Fruit fly (Drosophila melanogaster): ENCODE results near the gene lmgA.

The lmgA gene

dm6 chr2L:8528951-8529430, 573 bp upstream of the lmgA start, which contains the start of gene CG17834 (continued):
- no peak for TF ChIP-seq Jra (GFP tag; optimal IDR thresholded peaks at IDR 0.05)
- TF ChIP-seq dl (GFP tag; optimal IDR thresholded peaks at IDR 0.05; ENCODE audit: insufficient read depth in 1 of 2, partially characterized antibody in 2 of 2) = no peak
- TF ChIP-seq Vsx2 (GFP tag; optimal IDR thresholded peaks at IDR 0.05; ENCODE audit: partially characterized antibody) = peak; percentile 74
- no peak for TF ChIP-seq brk (GFP tag; optimal IDR thresholded peaks at IDR 0.05)
- TF ChIP-seq usp (GFP tag; optimal IDR thresholded peaks at IDR 0.05) = no peak
- no peak for TF ChIP-seq Mio (GFP tag; optimal IDR thresholded peaks at IDR 0.05)
- no peak for TF ChIP-seq dsf (GFP tag; optimal IDR thresholded peaks at IDR 0.05; ENCODE audit: borderline replicate concordance)
- TF ChIP-seq sage (GFP tag; optimal IDR thresholded peaks at IDR 0.05) = no peak
- TF ChIP-seq ey (GFP tag; optimal IDR thresholded peaks at IDR 0.05) = no peak
- no peak for TF ChIP-seq pan (optimal IDR thresholded peaks at IDR 0.05)

- no peak for TF ChIP-seq woc (GFP tag; optimal IDR thresholded peaks at IDR 0.05)
- no peak for TF ChIP-seq sage (GFP tag; optimal IDR thresholded peaks at IDR 0.05)
- no peak for TF ChIP-seq tai (GFP tag; optimal IDR thresholded peaks at IDR 0.05)
- TF ChIP-seq rgr (GFP tag; optimal IDR thresholded peaks at IDR 0.05) = no peak
- TF ChIP-seq dsf (GFP tag; optimal IDR thresholded peaks at IDR 0.05; ENCODE audit: borderline replicate concordance) = no peak
- TF ChIP-seq dl (GFP tag; optimal IDR thresholded peaks at IDR 0.05; ENCODE audit: insufficient read depth in 1 of 2, partially characterized antibody in 2 of 2) = no peak
- no peak for TF ChIP-seq Sp1 (GFP tag; optimal IDR thresholded peaks at IDR 0.05)
- no peak for TF ChIP-seq CG9705 (GFP tag; optimal IDR thresholded peaks at IDR 0.05)
Measured at dm6 chr2L:8525000-8525399, 3.4 kb downstream of the lmgA start.

dm6 chr2L:8522781-8523180, 5.6 kb downstream of the lmgA start:
- TF ChIP-seq OdsH (GFP tag; optimal IDR thresholded peaks at IDR 0.05) (no peak), dsf (GFP tag; optimal IDR thresholded peaks at IDR 0.05; ENCODE audit: borderline replicate concordance) (no peak), dmrt93B (GFP tag; optimal IDR thresholded peaks at IDR 0.05) (no peak), lola (GFP tag; optimal IDR thresholded peaks at IDR 0.05) (no peak), Dfd (GFP tag; optimal IDR thresholded peaks at IDR 0.05) (no peak), sage (GFP tag; optimal IDR thresholded peaks at IDR 0.05) (no peak), CrebA (GFP tag; optimal IDR thresholded peaks at IDR 0.05; ENCODE audit: borderline replicate concordance) (no peak), sv (GFP tag; optimal IDR thresholded peaks at IDR 0.05) (no peak), CG32264 (GFP tag; optimal IDR thresholded peaks at IDR 0.05) (no peak), rgr (GFP tag; optimal IDR thresholded peaks at IDR 0.05) (no peak), jim (GFP tag; optimal IDR thresholded peaks at IDR 0.05) (no peak)

dm6 chr2L:8521724-8522309, 6.6 kb downstream of the lmgA start, which contains the start of gene Acer:
Acer (plus strand) TSS chr2L:8521933.
- TF ChIP-seq tai (GFP tag; optimal IDR thresholded peaks at IDR 0.05) (no peak), brk (GFP tag; optimal IDR thresholded peaks at IDR 0.05) (no peak), Vsx2 (GFP tag; optimal IDR thresholded peaks at IDR 0.05; ENCODE audit: partially characterized antibody) (no peak), lola (GFP tag; optimal IDR thresholded peaks at IDR 0.05) (no peak), jim (GFP tag; optimal IDR thresholded peaks at IDR 0.05) (no peak), h (GFP tag; optimal IDR thresholded peaks at IDR 0.05) (peak; percentile 14), fru (GFP tag; optimal IDR thresholded peaks at IDR 0.05) (no peak), HLH106 (tag; optimal IDR thresholded peaks at IDR 0.05) (no peak), Abd-B (GFP tag; optimal IDR thresholded peaks at IDR 0.05) (no peak), Dif (GFP tag; optimal IDR thresholded peaks at IDR 0.05; ENCODE audit: partially characterized antibody) (peak; percentile 51), CG32264 (GFP tag; optimal IDR thresholded peaks at IDR 0.05) (no peak), usp (GFP tag; optimal IDR thresholded peaks at IDR 0.05) (no peak), N (GFP tag; optimal IDR thresholded peaks at IDR 0.05) (no peak), OdsH (GFP tag; optimal IDR thresholded peaks at IDR 0.05) (no peak), CrebA (GFP tag; optimal IDR thresholded peaks at IDR 0.05; ENCODE audit: borderline replicate concordance) (no peak), CG9705 (GFP tag; optimal IDR thresholded peaks at IDR 0.05) (no peak), foxo (GFP tag; optimal IDR thresholded peaks at IDR 0.05) (no peak)

- TF ChIP-seq Dif (GFP tag; optimal IDR thresholded peaks at IDR 0.05; ENCODE audit: partially characterized antibody) = no peak
- no peak for TF ChIP-seq HLH106 (tag; optimal IDR thresholded peaks at IDR 0.05)
- TF ChIP-seq N (GFP tag; optimal IDR thresholded peaks at IDR 0.05) = no peak
- no peak for TF ChIP-seq Myc (optimal IDR thresholded peaks at IDR 0.05)
- no peak for TF ChIP-seq fru (GFP tag; optimal IDR thresholded peaks at IDR 0.05)
- no peak for TF ChIP-seq Sp1 (GFP tag; optimal IDR thresholded peaks at IDR 0.05)
- TF ChIP-seq CG32264 (GFP tag; optimal IDR thresholded peaks at IDR 0.05) = no peak
- TF ChIP-seq Hr78 (GFP tag; optimal IDR thresholded peaks at IDR 0.05) = no peak
- TF ChIP-seq jim (GFP tag; optimal IDR thresholded peaks at IDR 0.05) = no peak
- TF ChIP-seq tai (GFP tag; optimal IDR thresholded peaks at IDR 0.05) = no peak
- no peak for TF ChIP-seq ey (GFP tag; optimal IDR thresholded peaks at IDR 0.05)
Measured at dm6 chr2L:8519390-8519789, 9.0 kb downstream of the lmgA start, which contains the start of gene Sgp. Sgp (plus strand) TSS chr2L:8519690.

Data from whole organism, wandering third instar larva.